Fruit fly (Drosophila melanogaster): ENCODE data around the gene Naglu.

Naglu gene

DNA sequence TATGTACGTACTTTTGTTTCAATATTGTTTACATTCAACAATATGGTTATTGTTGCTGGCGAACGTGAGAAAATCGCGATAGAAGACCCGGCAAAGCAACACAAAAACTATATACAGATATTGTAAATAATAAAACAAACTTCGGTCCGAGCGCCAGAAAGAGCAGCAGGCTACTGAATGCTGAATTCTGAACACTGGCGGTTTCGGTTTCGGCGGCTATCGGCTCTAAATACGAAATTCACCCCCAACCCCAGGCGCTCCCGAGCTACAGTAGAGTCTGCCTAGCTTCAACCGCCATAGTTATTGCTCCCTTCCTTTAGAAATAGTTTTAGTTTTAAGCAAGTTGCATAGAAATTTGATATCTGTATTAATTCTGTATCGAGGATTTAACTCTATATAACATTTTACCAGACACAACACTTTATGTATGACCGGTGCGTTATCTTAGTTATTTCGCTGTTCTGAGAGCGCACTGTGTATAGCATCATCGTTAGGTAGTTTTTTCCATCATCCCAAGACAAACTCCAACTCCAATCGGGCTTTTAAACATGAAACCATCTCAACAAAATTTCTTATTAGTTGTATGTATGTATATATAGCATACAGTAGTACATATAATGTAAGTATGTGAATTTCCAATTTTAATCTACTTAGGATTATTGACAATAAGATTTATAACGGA lies 49.3 kb downstream of the Naglu start, which contains the start of gene CG7627 (continued):
- TF ChIP-seq org-1 (GFP tag; optimal IDR thresholded peaks at IDR 0.05): peak; percentile 59
- TF ChIP-seq Blimp-1 (GFP tag; optimal IDR thresholded peaks at IDR 0.05): peak; percentile 66
- peak; percentile 60 for TF ChIP-seq Atf-2 (GFP tag; optimal IDR thresholded peaks at IDR 0.05)
- peak; percentile 75 for TF ChIP-seq Aef1 (GFP tag; IDR thresholded peaks at IDR 0.05)
- no peak for TF ChIP-seq CG8765 (GFP tag; IDR thresholded peaks at IDR 0.05)
- peak; percentile 51 for TF ChIP-seq odd (GFP tag; optimal IDR thresholded peaks at IDR 0.05)
- peak; percentile 71 for TF ChIP-seq seq (GFP tag; IDR thresholded peaks at IDR 0.05)
- peak; percentile 72; the same call in 1 of the 2 replicates for TF ChIP-seq chm (GFP tag; IDR thresholded peaks at IDR 0.05)
- no peak for TF ChIP-seq unc-4 (GFP tag; IDR thresholded peaks at IDR 0.05; ENCODE audit: partially characterized antibody)
- peak; percentile 53 for TF ChIP-seq CG15514 (GFP tag; optimal IDR thresholded peaks at IDR 0.05)
- TF ChIP-seq Ssrp (tag; optimal IDR thresholded peaks at IDR 0.05): peak; percentile 61
- TF ChIP-seq da (GFP tag; optimal IDR thresholded peaks at IDR 0.05): peak; percentile 19
- peak; percentile 81 for TF ChIP-seq CG17361 (GFP tag; IDR thresholded peaks at IDR 0.05)
- peak; percentile 69 for TF ChIP-seq tio (GFP tag; optimal IDR thresholded peaks at IDR 0.05)
- peak; percentile 55 for TF ChIP-seq Nf-YC (tag; optimal IDR thresholded peaks at IDR 0.05)
- TF ChIP-seq CoRest (tag; optimal IDR thresholded peaks at IDR 0.05): peak; percentile 68
- TF ChIP-seq gce (GFP tag; IDR thresholded peaks at IDR 0.05): peak; percentile 31; the same call in 1 of the 3 replicates
- TF ChIP-seq jing (GFP tag; optimal IDR thresholded peaks at IDR 0.05): peak; percentile 13
- 0 out of 3 replicates have a peak, but pooled peaks have one; percentile 52 for TF ChIP-seq C15 (GFP tag; IDR thresholded peaks at IDR 0.05)
- TF ChIP-seq ham (GFP tag; IDR thresholded peaks at IDR 0.05): no peak
- peak; percentile 88 for TF ChIP-seq lab (GFP tag; optimal IDR thresholded peaks at IDR 0.05)
- peak; percentile 26 for TF ChIP-seq Nf-YB (GFP tag; optimal IDR thresholded peaks at IDR 0.05)
- no peak for TF ChIP-seq stwl (tag; optimal IDR thresholded peaks at IDR 0.05)
- TF ChIP-seq pita (GFP tag; optimal IDR thresholded peaks at IDR 0.05): no peak
- no peak for TF ChIP-seq CG17186 (GFP tag; optimal IDR thresholded peaks at IDR 0.05)
- peak; percentile 35 for TF ChIP-seq Mes4 (GFP tag; optimal IDR thresholded peaks at IDR 0.05)
- peak; percentile 86 for TF ChIP-seq Fer1 (GFP tag; optimal IDR thresholded peaks at IDR 0.05)
- TF ChIP-seq schlank (tag; optimal IDR thresholded peaks at IDR 0.05): peak; percentile 64
- TF ChIP-seq Elba2 (GFP tag; optimal IDR thresholded peaks at IDR 0.05): peak; percentile 89
- peak; percentile 62 for TF ChIP-seq CG8089 (GFP tag; optimal IDR thresholded peaks at IDR 0.05)
- peak; percentile 85 for TF ChIP-seq CG7556 (GFP tag; optimal IDR thresholded peaks at IDR 0.05)
- TF ChIP-seq CG15479 (GFP tag; optimal IDR thresholded peaks at IDR 0.05): no peak
- TF ChIP-seq ERR (GFP tag; optimal IDR thresholded peaks at IDR 0.05): peak; percentile 63
- peak; percentile 74; the same call in 2 of the 3 replicates for TF ChIP-seq CG6175 (GFP tag; IDR thresholded peaks at IDR 0.05)
- peak; percentile 73 for TF ChIP-seq CG10366 (GFP tag; IDR thresholded peaks at IDR 0.05)
- peak; percentile 12 for TF ChIP-seq NC2α (GFP tag; optimal IDR thresholded peaks at IDR 0.05)
- no peak for TF ChIP-seq twi (tag; optimal IDR thresholded peaks at IDR 0.05)
- TF ChIP-seq Hr78 (GFP tag; optimal IDR thresholded peaks at IDR 0.05): peak in 1 of 2 experiments; percentile 15
- peak; percentile 39 for TF ChIP-seq emc (GFP tag; optimal IDR thresholded peaks at IDR 0.05)
- no peak for TF ChIP-seq CG4617 (GFP tag; optimal IDR thresholded peaks at IDR 0.05; ENCODE audit: borderline replicate concordance)
- peak; percentile 83 for TF ChIP-seq gem (tag; optimal IDR thresholded peaks at IDR 0.05)
- peak; percentile 79 for TF ChIP-seq sisA (GFP tag; IDR thresholded peaks at IDR 0.05)
- peak; percentile 84 for TF ChIP-seq mam (GFP tag; optimal IDR thresholded peaks at IDR 0.05)
- peak; percentile 2 for TF ChIP-seq abd-A (tag; optimal IDR thresholded peaks at IDR 0.05)
- no peak for TF ChIP-seq tna (GFP tag; IDR thresholded peaks at IDR 0.05; ENCODE audit: partially characterized antibody)
- TF ChIP-seq H15 (GFP tag; IDR thresholded peaks at IDR 0.05): no peak; the same call in 2 of the 3 replicates
- TF ChIP-seq maf-S (GFP tag; optimal IDR thresholded peaks at IDR 0.05): peak; percentile 43
- TF ChIP-seq Bdp1 (GFP tag; optimal IDR thresholded peaks at IDR 0.05): peak; percentile 61
- TF ChIP-seq run (tag; optimal IDR thresholded peaks at IDR 0.05): peak; percentile 35

All from whole organism, embryonic.